Worm (Caenorhabditis elegans) whole organism, L1 larva: ENCODE data around the gene Y11D7A.9.

Experiments
- blmp-1 ChIP-seq: fragments of 150-350 bp; optimal IDR thresholded peaks from 2 replicates; lab custom pipeline; 2014; ENCODE audit warnings: missing biosample characterization, missing genetic modification characterization
- dpl-1 ChIP-seq, 3 experiments: fragments of 150-350 bp in 2 of 3; sonication (generic microtip) in 1 of 3; optimal IDR thresholded peaks; 2 replicates each; lab custom pipeline; 2014 to 2017; ENCODE audit warnings: missing biosample characterization in 3 of 3, missing genetic modification characterization in 3 of 3, missing genetic modification reagents in 3 of 3
- dsc-1 ChIP-seq: sonication (generic microtip); optimal IDR thresholded peaks from 2 replicates; lab custom pipeline; 2016; ENCODE audit warnings: mild to moderate bottlenecking, missing genetic modification characterization, missing compliant biosample characterization
- efl-1 ChIP-seq, 4 experiments: fragments of 150-350 bp; optimal IDR thresholded peaks in 3 of 4; peaks in 1 of 4; 1 replicate in 1 of 4; 2 replicates in 3 of 4; lab custom pipeline; 2014; ENCODE audit warnings: missing biosample characterization in 2 of 4, missing genetic modification characterization in 2 of 4, missing genetic modification reagents in 2 of 4
- efl-3 ChIP-seq: fragments of 200-800 bp; sonication (Bioruptor generic); optimal IDR thresholded peaks from 2 replicates; lab custom pipeline; 2018; ENCODE audit warnings: mild to moderate bottlenecking, missing genetic modification characterization, missing compliant biosample characterization
- fos-1 ChIP-seq: fragments of 150-350 bp; optimal IDR thresholded peaks from 2 replicates; lab custom pipeline; 2014; ENCODE audit warnings: missing biosample characterization, missing genetic modification characterization
- lir-3 ChIP-seq: sonication (generic microtip); optimal IDR thresholded peaks from 2 replicates; lab custom pipeline; 2016; ENCODE audit warnings: mild to moderate bottlenecking, missing genetic modification characterization, moderate library complexity, missing compliant biosample characterization; ENCODE audit not compliant: poor library complexity
- rnt-1 ChIP-seq: sonication (generic microtip); optimal IDR thresholded peaks from 2 replicates; lab custom pipeline; 2016; ENCODE audit warnings: mild to moderate bottlenecking, missing genetic modification characterization, moderate library complexity, missing compliant biosample characterization
- swsn-7 ChIP-seq: sonication (generic microtip); optimal IDR thresholded peaks from 2 replicates; lab custom pipeline; 2016; ENCODE audit warnings: missing genetic modification characterization, missing compliant biosample characterization
- zip-4 ChIP-seq: fragments of 200-800 bp; sonication (Bioruptor generic); optimal IDR thresholded peaks from 2 replicates; lab custom pipeline; 2018; ENCODE audit warnings: mild to moderate bottlenecking, missing genetic modification characterization, moderate library complexity, missing compliant biosample characterization

Y11D7A.9 gene

ce11 chrIV:9212121-9212520 lies 43.8 kb downstream of the Y11D7A.9 start, which contains the start of gene C46C2.6:
Gene C46C2.6, plus strand, starts transcription at chrIV:9212421.
- TF ChIP-seq fos-1 (tag; lab: Kevin White, UChicago) (no peak), dpl-1 (GFP tag; optimal IDR thresholded peaks at IDR 0.05; lab: Kevin White, UChicago) (no peak), blmp-1 (peak; percentile 40), efl-1 (optimal IDR thresholded peaks at IDR 0.05; lab: Kevin White, UChicago) (no peak), efl-1 (GFP tag; optimal IDR thresholded peaks at IDR 0.05 in 1 of 2; lab: Kevin White, UChicago) (peak in 1 of 2 experiments; percentile 34), rnt-1 (tag; lab: Kevin White, UChicago) (no peak), lir-3 (tag; lab: Kevin White, UChicago) (no peak), swsn-7 (tag; lab: Kevin White, UChicago) (no peak), zip-4 (GFP tag; lab: Kevin White, UChicago) (no peak), dsc-1 (tag; lab: Kevin White, UChicago) (no peak)

ce11 chrIV:9210841-9211240 lies 45.1 kb downstream of the Y11D7A.9 start:
- TF ChIP-seq efl-1 (optimal IDR thresholded peaks at IDR 0.05; lab: Kevin White, UChicago): no peak
- peak in 1 of 2 experiments; percentile 63 for TF ChIP-seq efl-1 (GFP tag; optimal IDR thresholded peaks at IDR 0.05 in 1 of 2; lab: Kevin White, UChicago)
- TF ChIP-seq efl-3 (GFP tag; lab: Kevin White, UChicago): no peak
